Worm (Caenorhabditis elegans) whole organism, young adult: ENCODE results near the gene dhgd-1.

Source experiments
- C17E4.6 ChIP-seq: fragments of 200-800 bp; sonication (Bioruptor generic); IDR thresholded peaks from 2 replicates; pipeline ENCODE4 v1.3.6; 2022; ENCODE audit warnings: missing genetic modification reagents, missing genetic modification characterization, missing compliant biosample characterization
- F33H1.4 ChIP-seq: fragments of 200-800 bp; sonication (Bioruptor generic); IDR thresholded peaks from 2 replicates; pipeline ENCODE4 v1.3.6; 2022; ENCODE audit warnings: missing genetic modification reagents, missing genetic modification characterization, missing compliant biosample characterization
- ama-1 ChIP-seq, 3 experiments: fragments of 150-350 bp in 1 of 3; sonication (generic microtip) in 2 of 3; optimal IDR thresholded peaks; 2 replicates each; lab custom pipeline; 2014 to 2018; ENCODE audit warnings: missing biosample characterization in 2 of 3, missing genetic modification characterization in 2 of 3, missing genetic modification reagents in 2 of 3
- bed-2 ChIP-seq: fragments of 200-800 bp; sonication (Bioruptor generic); IDR thresholded peaks from 2 replicates; pipeline ENCODE4 v1.3.6; 2022; ENCODE audit warnings: missing genetic modification reagents, missing genetic modification characterization, missing compliant biosample characterization
- ceh-100 ChIP-seq: fragments of 200-800 bp; sonication (Bioruptor generic); IDR thresholded peaks from 2 replicates; pipeline ENCODE4 v1.3.6; 2022; ENCODE audit warnings: missing genetic modification reagents, missing genetic modification characterization, missing compliant biosample characterization
- ceh-58 ChIP-seq: fragments of 200-800 bp; sonication (Bioruptor generic); IDR thresholded peaks from 2 replicates; pipeline ENCODE4 v1.3.6; 2022; ENCODE audit warnings: missing genetic modification characterization, missing compliant biosample characterization
- let-526 ChIP-seq: fragments of 200-800 bp; sonication (Bioruptor generic); IDR thresholded peaks from 2 replicates; pipeline ENCODE4 v1.3.6; 2022; ENCODE audit warnings: missing genetic modification reagents, missing genetic modification characterization, missing compliant biosample characterization
- madf-8 ChIP-seq: fragments of 200-800 bp; sonication (Bioruptor generic); conservative IDR thresholded peaks from 2 replicates; pipeline ENCODE4 v1.3.6; 2022; ENCODE audit warnings: missing genetic modification reagents, missing genetic modification characterization, missing compliant biosample characterization
- nfya-2 ChIP-seq: fragments of 200-800 bp; sonication (Bioruptor generic); IDR thresholded peaks from 2 replicates; pipeline ENCODE4 v1.3.6; 2022; ENCODE audit warnings: missing genetic modification reagents, missing genetic modification characterization, missing compliant biosample characterization
- pha-4 ChIP-seq: fragments of 150-350 bp; sonication (generic microtip); optimal IDR thresholded peaks from 2 replicates; lab custom pipeline; 2014; ENCODE audit warnings: missing biosample characterization, missing genetic modification reagents, missing genetic modification characterization
- zim-3 ChIP-seq: sonication (generic microtip); optimal IDR thresholded peaks from 2 replicates; lab custom pipeline; 2017; ENCODE audit warnings: mild to moderate bottlenecking, missing genetic modification characterization, moderate library complexity, missing compliant biosample characterization

DNA sequence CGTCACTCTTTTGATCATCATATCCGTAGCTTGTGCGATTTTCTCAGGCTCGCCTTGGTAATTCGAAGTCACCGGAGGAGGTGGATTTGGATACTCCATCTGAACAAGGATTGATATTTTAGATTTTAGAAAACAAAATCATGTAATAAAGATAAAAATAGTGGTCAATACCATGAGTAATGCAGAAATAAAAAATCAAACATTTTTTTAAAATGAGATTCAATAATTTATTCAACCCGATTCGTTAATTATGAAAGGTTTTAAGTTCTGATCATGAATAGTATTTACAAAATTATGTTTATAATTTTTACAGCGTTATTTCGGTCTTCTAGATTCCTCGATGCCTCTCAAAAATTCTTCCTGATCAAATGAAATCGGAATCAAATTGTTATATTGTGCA lies 18.2 kb downstream of the dhgd-1 start, which contains the start of gene mdt-8:
- TF ChIP-seq ceh-58 (GFP tag; lab: Robert Waterston, UW) (no peak), nfya-2 (GFP tag; lab: Robert Waterston, UW) (no peak), let-526 (GFP tag; lab: Robert Waterston, UW) (no peak), zim-3 (no peak), F33H1.4 (GFP tag; lab: Robert Waterston, UW) (no peak), madf-8 (no peak), ceh-100 (GFP tag; lab: Robert Waterston, UW) (0 out of 2 replicates have a peak, but pooled peaks have one; percentile 13), pha-4 (tag; lab: Kevin White, UChicago) (no peak), C17E4.6 (no peak), bed-2 (no peak), ama-1 (optimal IDR thresholded peaks at IDR 0.05; lab: Kevin White, UChicago) (no peak), ama-1 (GFP tag; optimal IDR thresholded peaks at IDR 0.05; lab: Kevin White, UChicago) (no peak)
